Worm (Caenorhabditis elegans) whole organism, L4 larva: ENCODE data around the gene mfsd-6.

Experiments used
- F26F4.8 ChIP-seq: fragments of 200-800 bp; sonication (Bioruptor generic); conservative IDR thresholded peaks from 2 replicates; pipeline ENCODE4 v1.3.6; 2022; ENCODE audit warnings: missing genetic modification characterization, missing compliant biosample characterization
- F44E2.7 ChIP-seq: fragments of 200-800 bp; sonication (Bioruptor generic); IDR thresholded peaks from 2 replicates; pipeline ENCODE4 v2.1.2; 2022; ENCODE audit warnings: missing genetic modification characterization, missing compliant biosample characterization
- R02D3.7 ChIP-seq: fragments of 150-350 bp; sonication (generic microtip); optimal IDR thresholded peaks from 3 replicates; lab custom pipeline; 2014; ENCODE audit warnings: missing biosample characterization, missing genetic modification characterization
- T26A8.4 ChIP-seq: fragments of 200-800 bp; sonication (Bioruptor generic); IDR thresholded peaks from 2 replicates; pipeline ENCODE4 v1.3.6; 2022; ENCODE audit warnings: missing genetic modification characterization, missing compliant biosample characterization
- Y5F2A.4 ChIP-seq: fragments of 200-800 bp; sonication (Bioruptor generic); optimal IDR thresholded peaks from 2 replicates; lab custom pipeline; 2018; ENCODE audit warnings: mild to moderate bottlenecking, missing genetic modification characterization, missing compliant biosample characterization
- aha-1 ChIP-seq: fragments of 150-350 bp; peaks from one replicate; lab custom pipeline; 2014; ENCODE audit warnings: missing biosample characterization, missing genetic modification characterization
- aly-2 ChIP-seq: sonication (generic microtip); optimal IDR thresholded peaks from 2 replicates; lab custom pipeline; 2018; ENCODE audit warnings: missing biosample characterization, missing genetic modification characterization
- ceh-20 ChIP-seq: fragments of 200-800 bp; sonication (Bioruptor generic); IDR thresholded peaks from 2 replicates; pipeline ENCODE4 v1.3.6; 2022; ENCODE audit warnings: missing genetic modification reagents, missing genetic modification characterization, missing compliant biosample characterization
- ceh-32 ChIP-seq: sonication (generic microtip); optimal IDR thresholded peaks from 2 replicates; lab custom pipeline; 2016; ENCODE audit warnings: mild to moderate bottlenecking, missing genetic modification characterization, missing compliant biosample characterization; ENCODE audit not compliant: poor library complexity
- ceh-62 ChIP-seq: sonication (generic microtip); optimal IDR thresholded peaks from 2 replicates; lab custom pipeline; 2017; ENCODE audit warnings: missing biosample characterization, missing genetic modification characterization
- ces-1 ChIP-seq: fragments of 150-350 bp; sonication (generic microtip); optimal IDR thresholded peaks from 4 replicates; lab custom pipeline; 2014; ENCODE audit warnings: missing biosample characterization, missing genetic modification reagents, missing genetic modification characterization
- cey-2 ChIP-seq: sonication (generic microtip); optimal IDR thresholded peaks from 3 replicates; lab custom pipeline; 2017; ENCODE audit warnings: missing genetic modification characterization, mild to moderate bottlenecking, missing compliant biosample characterization, antibody characterized with exemption, borderline replicate concordance; ENCODE audit not compliant: insufficient read depth
- ctbp-1 ChIP-seq: fragments of 200-800 bp; sonication (Bioruptor generic); IDR thresholded peaks from 2 replicates; pipeline ENCODE4 v1.3.6; 2022; ENCODE audit warnings: missing genetic modification reagents, missing genetic modification characterization, missing compliant biosample characterization
- daf-12 ChIP-seq: fragments of 150-350 bp; optimal IDR thresholded peaks from 2 replicates; lab custom pipeline; 2014; ENCODE audit warnings: missing biosample characterization, missing genetic modification reagents, missing genetic modification characterization
- daf-16 ChIP-seq, 3 experiments: sonication (generic microtip); optimal IDR thresholded peaks; 2 replicates each; lab custom pipeline; 2016 to 2017; ENCODE audit warnings: missing genetic modification characterization in 3 of 3, missing genetic modification reagents in 3 of 3, mild to moderate bottlenecking in 2 of 3, missing compliant biosample characterization in 2 of 3, missing biosample characterization in 1 of 3, moderate library complexity in 1 of 3
- dmd-6 ChIP-seq: fragments of 200-800 bp; sonication (Bioruptor generic); IDR thresholded peaks from 2 replicates; pipeline ENCODE4 v1.3.6; 2022; ENCODE audit warnings: missing genetic modification reagents, missing genetic modification characterization, missing compliant biosample characterization
- dve-1 ChIP-seq: sonication (generic microtip); optimal IDR thresholded peaks from 2 replicates; lab custom pipeline; 2017; ENCODE audit warnings: antibody characterized with exemption, mild to moderate bottlenecking, missing genetic modification characterization, missing compliant biosample characterization; ENCODE audit not compliant: insufficient read depth
- egl-27 ChIP-seq: sonication (generic microtip); optimal IDR thresholded peaks from 3 replicates; lab custom pipeline; 2017; ENCODE audit warnings: missing biosample characterization, missing genetic modification reagents, missing genetic modification characterization
- egl-43 ChIP-seq: fragments of 200-800 bp; sonication (Bioruptor generic); IDR thresholded peaks from 2 replicates; pipeline ENCODE4 v1.3.6; 2022; ENCODE audit warnings: missing genetic modification reagents, missing genetic modification characterization, missing compliant biosample characterization
- gei-8 ChIP-seq: fragments of 200-800 bp; sonication (Bioruptor generic); optimal IDR thresholded peaks from 2 replicates; lab custom pipeline; 2018; ENCODE audit warnings: mild to moderate bottlenecking, missing genetic modification characterization, missing compliant biosample characterization
- hif-1 ChIP-seq, 2 experiments: sonication (generic microtip); optimal IDR thresholded peaks; 2 replicates each; lab custom pipeline; 2016 to 2017; ENCODE audit warnings: missing compliant biosample characterization in 2 of 2, missing genetic modification characterization in 2 of 2, missing genetic modification reagents in 2 of 2, missing genotype in 2 of 2, mild to moderate bottlenecking in 1 of 2
- hlh-11 ChIP-seq: fragments of 200-800 bp; sonication (Bioruptor generic); optimal IDR thresholded peaks from 2 replicates; lab custom pipeline; 2018; ENCODE audit warnings: mild to moderate bottlenecking, missing genetic modification characterization, missing compliant biosample characterization
- lsy-2 ChIP-seq, 2 experiments: fragments of 150-350 bp in 1 of 2; sonication (generic microtip) in 1 of 2; optimal IDR thresholded peaks; 2 replicates each; lab custom pipeline; 2014 to 2017; ENCODE audit warnings: missing biosample characterization in 2 of 2, missing genetic modification characterization in 2 of 2
- madf-5 ChIP-seq, 2 experiments: fragments of 200-800 bp; sonication (Bioruptor generic); IDR thresholded peaks; 2 replicates each; pipeline ENCODE4 v1.3.6; 2022; ENCODE audit warnings: missing compliant biosample characterization in 2 of 2, missing genetic modification characterization in 2 of 2
- madf-9 ChIP-seq: fragments of 200-800 bp; sonication (Bioruptor generic); conservative IDR thresholded peaks from 2 replicates; pipeline ENCODE4 v1.3.6; 2022; ENCODE audit warnings: missing genetic modification reagents, missing genetic modification characterization, missing compliant biosample characterization
- mdl-1 ChIP-seq, 2 experiments: fragments of 150-350 bp in 1 of 2; sonication (generic microtip) in 1 of 2; optimal IDR thresholded peaks; 2 replicates each; lab custom pipeline; 2014 to 2017; ENCODE audit warnings: missing biosample characterization in 2 of 2, missing genetic modification characterization in 2 of 2
- nhr-11 ChIP-seq: fragments of 150-350 bp; optimal IDR thresholded peaks from 2 replicates; lab custom pipeline; 2014; ENCODE audit warnings: missing biosample characterization, missing genetic modification characterization
- nhr-28 ChIP-seq: fragments of 150-350 bp; optimal IDR thresholded peaks from 2 replicates; lab custom pipeline; 2014; ENCODE audit warnings: missing biosample characterization, missing genetic modification characterization
- nhr-42 ChIP-seq: fragments of 200-800 bp; sonication (Bioruptor generic); IDR thresholded peaks from 2 replicates; pipeline ENCODE4 v1.3.6; 2022; ENCODE audit warnings: missing genetic modification characterization, missing compliant biosample characterization
- nhr-48 ChIP-seq: sonication (generic microtip); optimal IDR thresholded peaks from 2 replicates; lab custom pipeline; 2016; ENCODE audit warnings: mild to moderate bottlenecking, missing genetic modification characterization, missing compliant biosample characterization
- nhr-6 ChIP-seq: fragments of 150-350 bp; optimal IDR thresholded peaks from 2 replicates; lab custom pipeline; 2014; ENCODE audit warnings: missing biosample characterization, missing genetic modification characterization
- nhr-76 ChIP-seq: fragments of 150-350 bp; optimal IDR thresholded peaks from 2 replicates; lab custom pipeline; 2014; ENCODE audit warnings: missing biosample characterization, missing genetic modification characterization
- pqm-1 ChIP-seq: sonication (generic microtip); optimal IDR thresholded peaks from 2 replicates; lab custom pipeline; 2017; ENCODE audit warnings: missing biosample characterization, missing genetic modification characterization
- skn-1 ChIP-seq: fragments of 150-350 bp; optimal IDR thresholded peaks from 2 replicates; lab custom pipeline; 2014; ENCODE audit warnings: missing biosample characterization, missing genetic modification characterization
- snpc-4 ChIP-seq: fragments of 150-350 bp; optimal IDR thresholded peaks from 2 replicates; lab custom pipeline; 2014; ENCODE audit warnings: missing biosample characterization, missing genetic modification characterization
- tra-1 ChIP-seq: fragments of 200-800 bp; sonication (Bioruptor generic); IDR thresholded peaks from 2 replicates; pipeline ENCODE4 v1.3.6; 2022; ENCODE audit warnings: missing genetic modification reagents, missing genetic modification characterization, missing compliant biosample characterization
- unc-130 ChIP-seq: sonication (generic microtip); optimal IDR thresholded peaks from 2 replicates; lab custom pipeline; 2016; ENCODE audit warnings: missing genetic modification reagents, missing genetic modification characterization, missing compliant biosample characterization
- unc-39 ChIP-seq: sonication (generic microtip); optimal IDR thresholded peaks from 2 replicates; lab custom pipeline; 2017; ENCODE audit warnings: missing biosample characterization, missing genetic modification characterization
- unc-62 ChIP-seq, 3 experiments: fragments of 150-350 bp in 1 of 3; sonication (generic microtip); optimal IDR thresholded peaks in 2 of 3; peaks in 1 of 3; 1 replicate in 1 of 3; 2 replicates in 2 of 3; lab custom pipeline; 2014 to 2017; ENCODE audit warnings: missing biosample characterization in 3 of 3, missing genetic modification characterization in 3 of 3, missing genetic modification reagents in 3 of 3, missing genotype in 1 of 3
- zip-11 ChIP-seq: fragments of 200-800 bp; sonication (Bioruptor generic); IDR thresholded peaks from 2 replicates; pipeline ENCODE4 v1.3.6; 2022; ENCODE audit warnings: missing genetic modification characterization, missing compliant biosample characterization
- zip-2 ChIP-seq: fragments of 150-350 bp; optimal IDR thresholded peaks from 2 replicates; lab custom pipeline; 2014; ENCODE audit warnings: missing biosample characterization, missing genetic modification characterization

The mfsd-6 gene

ce11 chrIII:7555360-7555759 lies 23.9 kb downstream of the mfsd-6 start, which contains the start of gene ceh-13:
TSS of gene ceh-13 (plus strand) at chrIII:7555660.
- TF ChIP-seq tra-1 (GFP tag; lab: Robert Waterston, UW), result no peak
- no peak for TF ChIP-seq unc-39 (tag; lab: Kevin White, UChicago)
- TF ChIP-seq zip-2 (tag; lab: Kevin White, UChicago), result no peak
- no peak for TF ChIP-seq gei-8 (GFP tag; lab: Kevin White, UChicago)
- TF ChIP-seq madf-5 (GFP tag; IDR thresholded peaks at IDR 0.05; lab: Robert Waterston, UW), result no peak
- TF ChIP-seq ceh-32 (tag; lab: Kevin White, UChicago), result no peak
- no peak for TF ChIP-seq aly-2
- no peak for TF ChIP-seq ceh-62 (tag; lab: Kevin White, UChicago)

ce11 chrIII:7554697-7555145 lies 24.5 kb downstream of the mfsd-6 start:
- TF ChIP-seq nhr-76 (tag; lab: Kevin White, UChicago), result no peak
- no peak for TF ChIP-seq egl-27
- TF ChIP-seq cey-2 (tag; lab: Kevin White, UChicago), result no peak
- no peak for TF ChIP-seq daf-12 (tag; lab: Kevin White, UChicago)
- no peak for TF ChIP-seq R02D3.7 (tag; lab: Kevin White, UChicago)
- peak; percentile 65 for TF ChIP-seq aha-1 (tag; lab: Kevin White, UChicago)
- TF ChIP-seq madf-5 (GFP tag; IDR thresholded peaks at IDR 0.05; lab: Robert Waterston, UW), result no peak
- TF ChIP-seq skn-1 (tag; lab: Kevin White, UChicago), result no peak
- TF ChIP-seq ces-1 (GFP tag; lab: Kevin White, UChicago), result no peak
- no peak for TF ChIP-seq Y5F2A.4 (GFP tag; lab: Kevin White, UChicago)
- no peak for TF ChIP-seq T26A8.4 (GFP tag; lab: Robert Waterston, UW)
- no peak for TF ChIP-seq ctbp-1 (GFP tag; lab: Robert Waterston, UW)
- TF ChIP-seq snpc-4 (tag; lab: Kevin White, UChicago), result no peak
- TF ChIP-seq egl-43 (GFP tag; lab: Robert Waterston, UW), result no peak
- TF ChIP-seq gei-8 (GFP tag; lab: Kevin White, UChicago), result no peak
- TF ChIP-seq unc-62 (GFP tag; optimal IDR thresholded peaks at IDR 0.05 in 1 of 2; lab: Kevin White, UChicago), result peak in 1 of 2 experiments; percentile 99
- TF ChIP-seq unc-62 (tag; optimal IDR thresholded peaks at IDR 0.05; lab: Kevin White, UChicago), result no peak
- no peak for TF ChIP-seq hif-1 (tag; optimal IDR thresholded peaks at IDR 0.05; lab: Kevin White, UChicago)
- no peak for TF ChIP-seq F26F4.8 (GFP tag; lab: Robert Waterston, UW)
- TF ChIP-seq aly-2, result no peak
- TF ChIP-seq lsy-2 (tag; optimal IDR thresholded peaks at IDR 0.05; lab: Kevin White, UChicago), result peak in 1 of 2 experiments; percentile 48
- TF ChIP-seq madf-9, result no peak
- TF ChIP-seq daf-16 (GFP tag; optimal IDR thresholded peaks at IDR 0.05; lab: Kevin White, UChicago), result no peak
- no peak for TF ChIP-seq daf-16 (tag; optimal IDR thresholded peaks at IDR 0.05; lab: Kevin White, UChicago)
- no peak for TF ChIP-seq nhr-48 (tag; lab: Kevin White, UChicago)
- no peak for TF ChIP-seq nhr-11
- TF ChIP-seq dve-1 (tag; lab: Kevin White, UChicago), result no peak
- peak; percentile 81 for TF ChIP-seq ceh-20 (GFP tag; lab: Robert Waterston, UW)
- TF ChIP-seq nhr-28, result no peak
- no peak for TF ChIP-seq nhr-42
- no peak for TF ChIP-seq zip-11 (GFP tag; lab: Robert Waterston, UW)
- TF ChIP-seq dmd-6, result no peak
- no peak for TF ChIP-seq F44E2.7 (GFP tag; lab: Robert Waterston, UW)
- TF ChIP-seq mdl-1 (tag; optimal IDR thresholded peaks at IDR 0.05; lab: Kevin White, UChicago), result peak in 1 of 2 experiments; percentile 2
- TF ChIP-seq nhr-6 (tag; lab: Kevin White, UChicago), result no peak
- peak; percentile 8 for TF ChIP-seq hlh-11 (tag; lab: Kevin White, UChicago)
- TF ChIP-seq zip-2 (tag; lab: Kevin White, UChicago), result no peak
- TF ChIP-seq pqm-1 (tag; lab: Kevin White, UChicago), result no peak
- no peak for TF ChIP-seq unc-130 (GFP tag; lab: Kevin White, UChicago)
- TF ChIP-seq, all 104 proteins: peak for 6
